Worm (Caenorhabditis elegans) whole organism, L3 larva: ENCODE results near the gene eat-6.

Experiments used
- R02D3.7 ChIP-seq: fragments of 150-350 bp; optimal IDR thresholded peaks from 2 replicates; lab custom pipeline; 2014; ENCODE audit warnings: missing biosample characterization, missing genetic modification characterization
- aly-2 ChIP-seq: fragments of 150-350 bp; optimal IDR thresholded peaks from 2 replicates; lab custom pipeline; 2014; ENCODE audit warnings: missing biosample characterization, missing genetic modification characterization
- ama-1 ChIP-seq: fragments of 150-350 bp; optimal IDR thresholded peaks from 2 replicates; lab custom pipeline; 2018
- ceh-16 ChIP-seq: sonication (generic microtip); optimal IDR thresholded peaks from 2 replicates; lab custom pipeline; 2017; ENCODE audit warnings: missing biosample characterization, missing genetic modification characterization
- ceh-28 ChIP-seq: fragments of 150-350 bp; optimal IDR thresholded peaks from 2 replicates; lab custom pipeline; 2014; ENCODE audit warnings: missing biosample characterization, missing genetic modification reagents, missing genetic modification characterization
- ceh-82 ChIP-seq: fragments of 150-350 bp; optimal IDR thresholded peaks from 2 replicates; lab custom pipeline; 2014; ENCODE audit warnings: missing biosample characterization, missing genetic modification characterization
- ceh-9 ChIP-seq: sonication (generic microtip); optimal IDR thresholded peaks from 2 replicates; lab custom pipeline; 2018; ENCODE audit warnings: missing biosample characterization, missing genetic modification characterization
- daf-12 ChIP-seq: fragments of 150-350 bp; optimal IDR thresholded peaks from 2 replicates; lab custom pipeline; 2014; ENCODE audit warnings: missing biosample characterization, missing genetic modification reagents, missing genetic modification characterization
- egl-5 ChIP-seq: fragments of 150-350 bp; optimal IDR thresholded peaks from 2 replicates; lab custom pipeline; 2017; ENCODE audit warnings: missing biosample characterization, missing genetic modification reagents, missing genetic modification characterization, inconsistent platforms
- elt-1 ChIP-seq: fragments of 150-350 bp; optimal IDR thresholded peaks from 2 replicates; lab custom pipeline; 2014; ENCODE audit warnings: missing biosample characterization, missing genetic modification characterization
- elt-2 ChIP-seq: sonication (generic microtip); optimal IDR thresholded peaks from 2 replicates; lab custom pipeline; 2016; ENCODE audit warnings: missing genetic modification reagents, mild to moderate bottlenecking, missing genetic modification characterization, missing compliant biosample characterization
- elt-3 ChIP-seq, 3 experiments: fragments of 150-350 bp in 1 of 3; sonication (generic microtip) in 2 of 3; optimal IDR thresholded peaks; 2 replicates in 2 of 3; 4 replicates in 1 of 3; lab custom pipeline; 2014 to 2017; ENCODE audit warnings: missing biosample characterization in 3 of 3, missing genetic modification characterization in 3 of 3
- eor-1 ChIP-seq, 2 experiments: fragments of 150-350 bp; optimal IDR thresholded peaks; 2 replicates each; lab custom pipeline; 2014 to 2018; ENCODE audit warnings: missing biosample characterization in 2 of 2, missing genetic modification characterization in 2 of 2
- fkh-10 ChIP-seq: sonication (generic microtip); optimal IDR thresholded peaks from 2 replicates; lab custom pipeline; 2017; ENCODE audit warnings: missing biosample characterization, missing genetic modification reagents, missing genetic modification characterization
- fkh-2 ChIP-seq: fragments of 150-350 bp; optimal IDR thresholded peaks from 2 replicates; lab custom pipeline; 2014; ENCODE audit warnings: missing biosample characterization, missing genetic modification reagents, missing genetic modification characterization
- hmg-11 ChIP-seq: sonication (generic microtip); optimal IDR thresholded peaks from 2 replicates; lab custom pipeline; 2016; ENCODE audit warnings: missing genetic modification characterization, missing compliant biosample characterization
- jun-1 ChIP-seq: fragments of 150-350 bp; optimal IDR thresholded peaks from 2 replicates; lab custom pipeline; 2014; ENCODE audit warnings: missing biosample characterization, missing genetic modification reagents, missing genetic modification characterization
- lsy-12 ChIP-seq: sonication (generic microtip); optimal IDR thresholded peaks from 2 replicates; lab custom pipeline; 2016; ENCODE audit warnings: mild to moderate bottlenecking, missing genetic modification characterization, missing compliant biosample characterization
- mdl-1 ChIP-seq: fragments of 150-350 bp; optimal IDR thresholded peaks from 2 replicates; lab custom pipeline; 2014; ENCODE audit warnings: missing biosample characterization, missing genetic modification characterization
- mml-1 ChIP-seq: fragments of 150-350 bp; sonication (generic microtip); optimal IDR thresholded peaks from 3 replicates; lab custom pipeline; 2014; ENCODE audit warnings: missing biosample characterization, missing genetic modification characterization
- nfya-1 ChIP-seq: sonication (generic microtip); optimal IDR thresholded peaks from 2 replicates; lab custom pipeline; 2017; ENCODE audit warnings: missing genetic modification characterization, mild to moderate bottlenecking, missing compliant biosample characterization, antibody characterized with exemption, moderate library complexity; ENCODE audit not compliant: insufficient read depth
- nhr-11 ChIP-seq: fragments of 150-350 bp; optimal IDR thresholded peaks from 2 replicates; lab custom pipeline; 2014; ENCODE audit warnings: missing biosample characterization, missing genetic modification characterization
- nhr-23 ChIP-seq: fragments of 150-350 bp; optimal IDR thresholded peaks from 2 replicates; lab custom pipeline; 2014; ENCODE audit warnings: missing biosample characterization, missing genetic modification reagents, missing genetic modification characterization
- nhr-237 ChIP-seq: fragments of 150-350 bp; optimal IDR thresholded peaks from 2 replicates; lab custom pipeline; 2014; ENCODE audit warnings: missing biosample characterization, missing genetic modification characterization
- nhr-25 ChIP-seq: sonication (generic microtip); optimal IDR thresholded peaks from 2 replicates; lab custom pipeline; 2017; ENCODE audit warnings: missing biosample characterization, missing genetic modification characterization
- nhr-28 ChIP-seq: fragments of 150-350 bp; optimal IDR thresholded peaks from 2 replicates; lab custom pipeline; 2014; ENCODE audit warnings: missing biosample characterization, missing genetic modification characterization
- nhr-43 ChIP-seq: sonication (generic microtip); optimal IDR thresholded peaks from 2 replicates; lab custom pipeline; 2016; ENCODE audit warnings: mild to moderate bottlenecking, missing genetic modification characterization, missing compliant biosample characterization; ENCODE audit not compliant: poor library complexity, severe bottlenecking
- nhr-67 ChIP-seq: fragments of 150-350 bp; optimal IDR thresholded peaks from 2 replicates; lab custom pipeline; 2014; ENCODE audit warnings: missing biosample characterization, missing genetic modification characterization
- nhr-76 ChIP-seq: fragments of 150-350 bp; sonication (generic microtip); optimal IDR thresholded peaks from 5 replicates; lab custom pipeline; 2014; ENCODE audit warnings: missing biosample characterization, missing genetic modification characterization
- nhr-77 ChIP-seq: fragments of 150-350 bp; optimal IDR thresholded peaks from 2 replicates; lab custom pipeline; 2014; ENCODE audit warnings: missing biosample characterization, missing genetic modification characterization
- pha-4 ChIP-seq: fragments of 150-350 bp; optimal IDR thresholded peaks from 2 replicates; lab custom pipeline; 2014; ENCODE audit warnings: missing biosample characterization, missing genetic modification reagents, missing genetic modification characterization
- pqm-1 ChIP-seq: fragments of 150-350 bp; optimal IDR thresholded peaks from 2 replicates; lab custom pipeline; 2017; ENCODE audit warnings: missing biosample characterization, missing genetic modification characterization, inconsistent platforms
- sea-2 ChIP-seq: fragments of 150-350 bp; sonication (generic microtip); optimal IDR thresholded peaks from 4 replicates; lab custom pipeline; 2014; ENCODE audit warnings: missing biosample characterization, missing genetic modification reagents, missing genetic modification characterization
- skn-1 ChIP-seq: fragments of 150-350 bp; optimal IDR thresholded peaks from 2 replicates; lab custom pipeline; 2014; ENCODE audit warnings: missing biosample characterization, missing genetic modification characterization
- tbx-2 ChIP-seq: sonication (generic microtip); optimal IDR thresholded peaks from 2 replicates; lab custom pipeline; 2016; ENCODE audit warnings: mild to moderate bottlenecking, missing genetic modification characterization, missing compliant biosample characterization
- unc-62 ChIP-seq: fragments of 150-350 bp; sonication (generic microtip); optimal IDR thresholded peaks from 4 replicates; lab custom pipeline; 2014; ENCODE audit warnings: missing biosample characterization, missing genetic modification reagents, missing genetic modification characterization
- zag-1 ChIP-seq: fragments of 150-350 bp; optimal IDR thresholded peaks from 2 replicates; lab custom pipeline; 2014; ENCODE audit warnings: missing biosample characterization, missing genetic modification characterization

eat-6 gene

DNA sequence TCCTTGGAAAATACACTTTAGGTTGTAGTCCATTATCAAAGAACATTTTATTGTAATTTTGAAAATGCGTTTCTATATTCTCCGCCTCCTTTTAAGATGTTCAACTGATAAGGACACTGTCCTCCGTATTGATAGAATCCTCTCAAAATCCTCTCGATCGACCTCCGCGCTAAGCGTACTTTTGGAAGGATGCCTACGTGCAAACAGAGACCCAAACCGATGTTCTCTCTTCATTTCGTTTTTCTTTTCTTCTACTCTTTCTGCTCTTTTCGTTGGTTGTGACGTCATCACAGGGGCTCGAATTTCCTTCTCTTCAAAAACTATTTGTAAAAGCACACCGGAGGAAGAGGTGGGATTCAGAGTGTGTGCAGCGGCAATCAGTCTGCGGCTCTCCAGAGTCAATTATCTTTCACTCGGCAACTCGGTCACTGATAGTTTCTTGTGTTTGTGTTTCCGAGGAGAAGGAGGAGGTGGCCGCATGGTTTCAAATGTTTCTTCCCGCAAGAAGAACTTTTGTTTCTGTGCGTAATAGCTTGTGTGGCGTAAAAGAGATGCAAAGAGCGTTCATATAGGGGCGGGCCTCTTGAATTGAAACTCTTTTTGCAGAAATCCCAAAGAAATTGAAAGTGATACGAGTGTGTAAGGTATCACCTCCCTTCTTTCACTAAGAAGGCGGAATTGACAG is 47.2 kb downstream of the eat-6 start, which contains the start of gene C34B4.2 (continued):
- TF ChIP-seq mml-1 (tag; lab: Kevin White, UChicago) (no peak), nhr-237 (tag; lab: Kevin White, UChicago) (no peak), ceh-16 (tag; lab: Kevin White, UChicago) (no peak), nfya-1 (tag; lab: Kevin White, UChicago) (peak; percentile 60), nhr-28 (tag; lab: Kevin White, UChicago) (no peak), unc-62 (no peak), ceh-28 (tag; lab: Kevin White, UChicago) (no peak), skn-1 (tag; lab: Kevin White, UChicago) (no peak), nhr-23 (tag; lab: Kevin White, UChicago) (no peak)

DNA sequence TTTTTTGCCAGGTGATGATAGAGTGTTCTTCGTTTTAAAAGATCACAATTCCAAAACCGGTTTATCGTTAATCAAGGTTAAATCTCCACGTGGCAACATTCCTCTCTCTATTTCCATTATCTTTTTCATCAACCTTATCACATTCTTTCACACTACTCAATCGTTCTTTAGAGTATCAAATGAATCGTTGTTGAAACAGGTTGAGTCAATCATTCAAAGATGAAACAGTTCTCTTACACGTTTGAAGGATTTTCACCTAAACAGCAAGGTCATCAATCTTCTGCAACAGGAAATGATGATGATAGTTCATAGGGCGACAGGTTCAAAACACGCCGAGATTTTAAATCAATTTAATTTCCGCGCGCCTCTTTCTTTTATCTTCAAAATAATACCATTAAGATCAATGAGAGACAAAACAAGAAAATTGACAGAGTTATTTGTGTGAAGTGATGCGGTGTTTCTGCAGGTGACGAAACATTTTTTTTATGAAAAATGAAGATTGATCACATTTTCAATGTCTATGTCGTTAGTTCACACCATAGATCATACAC is 48.5 kb downstream of the eat-6 start:
- TF ChIP-seq pqm-1 (tag; lab: Kevin White, UChicago) (peak; percentile 64), nhr-11 (tag; lab: Kevin White, UChicago) (no peak), nhr-76 (peak; percentile 3), skn-1 (tag; lab: Kevin White, UChicago) (no peak), nhr-25 (tag; lab: Kevin White, UChicago) (peak; percentile 99), tbx-2 (tag; lab: Kevin White, UChicago) (peak; percentile 64), fkh-2 (tag; lab: Kevin White, UChicago) (no peak), hmg-11 (tag; lab: Kevin White, UChicago) (no peak), elt-3 (tag; optimal IDR thresholded peaks at IDR 0.05; lab: Kevin White, UChicago) (peak; percentile 39 to 80 (median 78)), nhr-28 (tag; lab: Kevin White, UChicago) (no peak), nhr-43 (tag; lab: Kevin White, UChicago) (peak; percentile 97), aly-2 (tag; lab: Kevin White, UChicago) (no peak), eor-1 (tag; optimal IDR thresholded peaks at IDR 0.05; lab: Kevin White, UChicago) (no peak), ceh-9 (tag; lab: Kevin White, UChicago) (no peak), mdl-1 (tag; lab: Kevin White, UChicago) (peak; percentile 84), nhr-77 (tag; lab: Kevin White, UChicago) (peak; percentile 19), zag-1 (tag; lab: Kevin White, UChicago) (no peak), jun-1 (peak; percentile 79), nhr-67 (tag; lab: Kevin White, UChicago) (no peak), ceh-82 (no peak), elt-1 (tag; lab: Kevin White, UChicago) (peak; percentile 91), ama-1 (lab: Kevin White, UChicago) (no peak), elt-2 (peak; percentile 66), unc-62 (peak; percentile 55), daf-12 (tag; lab: Kevin White, UChicago) (no peak), lsy-12 (tag; lab: Kevin White, UChicago) (peak; percentile 62), ceh-28 (tag; lab: Kevin White, UChicago) (peak; percentile 52), pha-4 (tag; lab: Kevin White, UChicago) (no peak), nhr-23 (tag; lab: Kevin White, UChicago) (peak; percentile 97), sea-2 (no peak), fkh-10 (no peak), egl-5 (no peak), R02D3.7 (tag; lab: Kevin White, UChicago) (peak; percentile 18)
